Worm (Caenorhabditis elegans) whole organism, L1 larva: ENCODE measurements around the gene enpl-1.
A peak's percentile ranks its signal among the peaks of the same experiment; 100 is the strongest.

Experiments used
- C04F5.9 ChIP-seq: sonication (generic microtip); optimal IDR thresholded peaks from 2 replicates; lab custom pipeline; 2016; ENCODE audit warnings: missing genetic modification characterization, missing compliant biosample characterization
- C16A3.4 ChIP-seq: fragments of 150-350 bp; optimal IDR thresholded peaks from 2 replicates; lab custom pipeline; 2014; ENCODE audit warnings: missing biosample characterization, missing genetic modification characterization
- C34B4.2 ChIP-seq: sonication (generic microtip); optimal IDR thresholded peaks from 2 replicates; lab custom pipeline; 2017; ENCODE audit warnings: mild to moderate bottlenecking, missing genetic modification characterization, missing compliant biosample characterization
- alr-1 ChIP-seq: fragments of 200-800 bp; sonication (Bioruptor generic); optimal IDR thresholded peaks from 2 replicates; lab custom pipeline; 2018; ENCODE audit warnings: borderline replicate concordance, mild to moderate bottlenecking, missing genetic modification characterization, missing compliant biosample characterization
- blmp-1 ChIP-seq: fragments of 150-350 bp; optimal IDR thresholded peaks from 2 replicates; lab custom pipeline; 2014; ENCODE audit warnings: missing biosample characterization, missing genetic modification characterization
- ceh-63 ChIP-seq: fragments of 200-800 bp; sonication (Bioruptor generic); optimal IDR thresholded peaks from 2 replicates; lab custom pipeline; 2018; ENCODE audit warnings: mild to moderate bottlenecking, missing genetic modification characterization, missing compliant biosample characterization
- ceh-8 ChIP-seq: fragments of 200-800 bp; sonication (Bioruptor generic); optimal IDR thresholded peaks from 2 replicates; lab custom pipeline; 2018; ENCODE audit warnings: mild to moderate bottlenecking, missing genetic modification characterization, moderate library complexity, missing compliant biosample characterization
- ceh-82 ChIP-seq, 3 experiments: fragments of 150-350 bp in 1 of 3; sonication (generic microtip) in 2 of 3; optimal IDR thresholded peaks; 2 replicates each; lab custom pipeline; 2014 to 2017; ENCODE audit warnings: missing biosample characterization in 3 of 3, missing genetic modification characterization in 3 of 3
- ceh-88 ChIP-seq: fragments of 200-800 bp; sonication (Bioruptor generic); IDR thresholded peaks from 2 replicates; pipeline ENCODE4 v1.3.6; 2022; ENCODE audit warnings: missing genetic modification characterization, missing compliant biosample characterization
- ceh-90 ChIP-seq: sonication (generic microtip); optimal IDR thresholded peaks from 2 replicates; lab custom pipeline; 2016; ENCODE audit warnings: missing genetic modification characterization, missing compliant biosample characterization
- ces-1 ChIP-seq: fragments of 150-350 bp; optimal IDR thresholded peaks from 2 replicates; lab custom pipeline; 2014; ENCODE audit warnings: missing biosample characterization, missing genetic modification reagents, missing genetic modification characterization
- dsc-1 ChIP-seq: sonication (generic microtip); optimal IDR thresholded peaks from 2 replicates; lab custom pipeline; 2016; ENCODE audit warnings: mild to moderate bottlenecking, missing genetic modification characterization, missing compliant biosample characterization
- efl-3 ChIP-seq: fragments of 200-800 bp; sonication (Bioruptor generic); optimal IDR thresholded peaks from 2 replicates; lab custom pipeline; 2018; ENCODE audit warnings: mild to moderate bottlenecking, missing genetic modification characterization, missing compliant biosample characterization
- egl-13 ChIP-seq: sonication (generic microtip); optimal IDR thresholded peaks from 2 replicates; lab custom pipeline; 2016; ENCODE audit warnings: missing genotype, missing genetic modification reagents, missing genetic modification characterization, missing compliant biosample characterization
- elt-2 ChIP-seq: sonication (generic microtip); optimal IDR thresholded peaks from 2 replicates; lab custom pipeline; 2016; ENCODE audit warnings: missing genetic modification characterization, mild to moderate bottlenecking, inconsistent platforms, missing compliant biosample characterization, missing genetic modification reagents
- ets-5 ChIP-seq: fragments of 200-800 bp; sonication (Bioruptor generic); IDR thresholded peaks from 2 replicates; pipeline ENCODE4 v1.3.6; 2022; ENCODE audit warnings: missing genetic modification characterization, missing compliant biosample characterization
- fkh-10 ChIP-seq: sonication (generic microtip); optimal IDR thresholded peaks from 2 replicates; lab custom pipeline; 2017; ENCODE audit warnings: missing biosample characterization, missing genetic modification reagents, missing genetic modification characterization
- fkh-4 ChIP-seq: sonication (generic microtip); optimal IDR thresholded peaks from 2 replicates; lab custom pipeline; 2016; ENCODE audit warnings: missing compliant biosample characterization, missing genetic modification characterization, borderline replicate concordance
- fkh-8 ChIP-seq: sonication (generic microtip); optimal IDR thresholded peaks from 2 replicates; lab custom pipeline; 2016; ENCODE audit warnings: mild to moderate bottlenecking, missing genetic modification characterization, missing compliant biosample characterization
- fos-1 ChIP-seq: fragments of 150-350 bp; optimal IDR thresholded peaks from 2 replicates; lab custom pipeline; 2014; ENCODE audit warnings: missing biosample characterization, missing genetic modification characterization
- grh-1 ChIP-seq: fragments of 200-800 bp; sonication (Bioruptor generic); IDR thresholded peaks from 2 replicates; pipeline ENCODE4 v1.3.6; 2022; ENCODE audit warnings: missing genetic modification reagents, missing genetic modification characterization, missing compliant biosample characterization
- hlh-17 ChIP-seq: fragments of 200-800 bp; sonication (Bioruptor generic); optimal IDR thresholded peaks from 2 replicates; lab custom pipeline; 2018; ENCODE audit warnings: missing genetic modification characterization, mild to moderate bottlenecking, missing compliant biosample characterization, moderate library complexity, borderline replicate concordance
- hlh-4 ChIP-seq: sonication (generic microtip); optimal IDR thresholded peaks from 2 replicates; lab custom pipeline; 2016; ENCODE audit warnings: mild to moderate bottlenecking, missing genetic modification characterization, missing compliant biosample characterization
- hpl-2 ChIP-seq: fragments of 150-350 bp; optimal IDR thresholded peaks from 2 replicates; lab custom pipeline; 2014; ENCODE audit warnings: missing biosample characterization, missing genetic modification reagents, missing genetic modification characterization
- irx-1 ChIP-seq: sonication (generic microtip); optimal IDR thresholded peaks from 2 replicates; lab custom pipeline; 2016; ENCODE audit warnings: missing genetic modification characterization, missing compliant biosample characterization
- jun-1 ChIP-seq: fragments of 150-350 bp; optimal IDR thresholded peaks from 2 replicates; lab custom pipeline; 2014; ENCODE audit warnings: missing biosample characterization, missing genetic modification reagents, missing genetic modification characterization
- lin-13 ChIP-seq: fragments of 150-350 bp; optimal IDR thresholded peaks from 2 replicates; lab custom pipeline; 2014; ENCODE audit warnings: missing biosample characterization, missing genetic modification reagents, missing genetic modification characterization
- lin-14 ChIP-seq: fragments of 200-800 bp; sonication (Bioruptor generic); optimal IDR thresholded peaks from 2 replicates; lab custom pipeline; 2018; ENCODE audit warnings: mild to moderate bottlenecking, missing genetic modification characterization, moderate library complexity, missing compliant biosample characterization
- lin-15B ChIP-seq: fragments of 150-350 bp; sonication (generic microtip); optimal IDR thresholded peaks from 3 replicates; lab custom pipeline; 2014; ENCODE audit warnings: missing biosample characterization, missing genetic modification characterization
- lsy-2 ChIP-seq, 2 experiments: fragments of 150-350 bp; optimal IDR thresholded peaks; 2 replicates each; lab custom pipeline; 2014; ENCODE audit warnings: missing biosample characterization in 2 of 2, missing genetic modification characterization in 2 of 2
- mab-9 ChIP-seq: fragments of 200-800 bp; sonication (Bioruptor generic); IDR thresholded peaks from 2 replicates; pipeline ENCODE4 v1.3.6; 2022; ENCODE audit warnings: missing genetic modification reagents, missing genetic modification characterization, missing compliant biosample characterization
- mdl-1 ChIP-seq, 2 experiments: fragments of 150-350 bp; optimal IDR thresholded peaks; 2 replicates each; lab custom pipeline; 2014 to 2017; ENCODE audit warnings: missing biosample characterization in 2 of 2, missing genetic modification characterization in 2 of 2, inconsistent platforms in 1 of 2
- mef-2 ChIP-seq: fragments of 150-350 bp; optimal IDR thresholded peaks from 2 replicates; lab custom pipeline; 2014; ENCODE audit warnings: missing biosample characterization, missing genetic modification characterization
- nhr-12 ChIP-seq: sonication (generic microtip); optimal IDR thresholded peaks from 2 replicates; lab custom pipeline; 2017; ENCODE audit warnings: missing biosample characterization, missing genetic modification characterization
- nhr-19 ChIP-seq: fragments of 200-800 bp; sonication (Bioruptor generic); conservative IDR thresholded peaks from 2 replicates; pipeline ENCODE4 v1.3.6; 2022; ENCODE audit warnings: missing genetic modification characterization, missing compliant biosample characterization
- nhr-237 ChIP-seq: fragments of 150-350 bp; optimal IDR thresholded peaks from 2 replicates; lab custom pipeline; 2014; ENCODE audit warnings: missing biosample characterization, missing genetic modification characterization
- nhr-28 ChIP-seq: fragments of 150-350 bp; optimal IDR thresholded peaks from 2 replicates; lab custom pipeline; 2014; ENCODE audit warnings: missing biosample characterization, missing genetic modification characterization
- nhr-71 ChIP-seq: sonication (generic microtip); optimal IDR thresholded peaks from 2 replicates; lab custom pipeline; 2016; ENCODE audit warnings: mild to moderate bottlenecking, missing genetic modification characterization, moderate library complexity, missing compliant biosample characterization
- nhr-76 ChIP-seq: sonication (generic microtip); optimal IDR thresholded peaks from 2 replicates; lab custom pipeline; 2017; ENCODE audit warnings: missing biosample characterization, missing genetic modification characterization
- nhr-84 ChIP-seq: sonication (generic microtip); optimal IDR thresholded peaks from 2 replicates; lab custom pipeline; 2017; ENCODE audit warnings: missing biosample characterization, missing genetic modification characterization
- nhr-90 ChIP-seq: sonication (generic microtip); optimal IDR thresholded peaks from 2 replicates; lab custom pipeline; 2016; ENCODE audit warnings: mild to moderate bottlenecking, missing genetic modification characterization, missing compliant biosample characterization; ENCODE audit not compliant: poor library complexity
- pag-3 ChIP-seq: sonication (generic microtip); optimal IDR thresholded peaks from 2 replicates; lab custom pipeline; 2017; ENCODE audit warnings: missing genetic modification characterization, mild to moderate bottlenecking, missing compliant biosample characterization, antibody characterized with exemption, borderline replicate concordance; ENCODE audit not compliant: insufficient read depth
- pax-3 ChIP-seq: fragments of 200-800 bp; sonication (Bioruptor generic); optimal IDR thresholded peaks from 2 replicates; lab custom pipeline; 2018; ENCODE audit warnings: mild to moderate bottlenecking, missing genetic modification characterization, moderate library complexity, missing compliant biosample characterization
- snu-23 ChIP-seq: sonication (generic microtip); optimal IDR thresholded peaks from 2 replicates; lab custom pipeline; 2016; ENCODE audit warnings: missing genetic modification characterization, missing compliant biosample characterization
- sptf-1 ChIP-seq: fragments of 150-350 bp; optimal IDR thresholded peaks from 2 replicates; lab custom pipeline; 2014; ENCODE audit warnings: missing biosample characterization, missing genetic modification characterization
- tbx-2 ChIP-seq: sonication (generic microtip); optimal IDR thresholded peaks from 2 replicates; lab custom pipeline; 2016; ENCODE audit warnings: missing genetic modification characterization, missing compliant biosample characterization
- unc-130 ChIP-seq: fragments of 150-350 bp; optimal IDR thresholded peaks from 2 replicates; lab custom pipeline; 2017; ENCODE audit warnings: missing biosample characterization, missing genetic modification characterization, inconsistent platforms
- unc-98 ChIP-seq: fragments of 200-800 bp; sonication (Bioruptor generic); IDR thresholded peaks from 2 replicates; pipeline ENCODE4 v1.3.6; 2022; ENCODE audit warnings: missing genetic modification characterization, missing compliant biosample characterization
- xbp-1 ChIP-seq: sonication (generic microtip); optimal IDR thresholded peaks from 2 replicates; lab custom pipeline; 2016; ENCODE audit warnings: missing genetic modification characterization, missing compliant biosample characterization
- zip-4 ChIP-seq: fragments of 200-800 bp; sonication (Bioruptor generic); optimal IDR thresholded peaks from 2 replicates; lab custom pipeline; 2018; ENCODE audit warnings: mild to moderate bottlenecking, missing genetic modification characterization, moderate library complexity, missing compliant biosample characterization
- ztf-11 ChIP-seq, 2 experiments: sonication (generic microtip); optimal IDR thresholded peaks; 2 replicates each; lab custom pipeline; 2016 to 2017; ENCODE audit warnings: missing genetic modification characterization in 2 of 2, missing biosample characterization in 1 of 2, missing compliant biosample characterization in 1 of 2
- ztf-4 ChIP-seq: fragments of 150-350 bp; optimal IDR thresholded peaks from 2 replicates; lab custom pipeline; 2014; ENCODE audit warnings: missing biosample characterization, missing genetic modification characterization

Gene enpl-1

DNA sequence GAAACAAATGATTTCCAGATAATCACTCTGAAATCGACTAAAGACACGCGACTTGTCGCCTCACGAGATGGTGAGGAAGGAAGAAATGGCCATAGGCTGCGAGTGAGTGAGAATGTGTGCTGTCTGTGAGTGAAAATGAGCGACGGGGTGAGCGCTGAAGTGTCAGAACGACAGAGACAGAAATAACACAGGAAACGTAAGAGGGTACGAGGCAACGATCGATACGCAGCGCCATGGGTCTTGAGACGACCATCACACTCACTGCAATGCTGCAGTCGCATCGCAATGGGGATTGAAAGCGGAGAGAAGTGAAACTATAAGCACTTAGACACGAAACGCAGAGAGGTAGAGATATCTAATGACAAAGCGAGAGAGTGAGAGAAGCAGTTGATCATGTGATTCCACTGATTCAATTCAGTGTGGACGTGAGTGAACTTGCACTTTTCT is 36.3 kb upstream of the enpl-1 start:
- TF ChIP-seq pax-3, result peak; percentile 70
- peak; percentile 65 for TF ChIP-seq elt-2 (tag; lab: Kevin White, UChicago)
- TF ChIP-seq lin-15B (tag; lab: Kevin White, UChicago), result no peak
- peak in 1 of 2 experiments; percentile 77 for TF ChIP-seq ztf-11 (tag; optimal IDR thresholded peaks at IDR 0.05; lab: Kevin White, UChicago)
- TF ChIP-seq ceh-90 (tag; lab: Kevin White, UChicago), result no peak
- no peak for TF ChIP-seq alr-1 (tag; lab: Kevin White, UChicago)
- no peak for TF ChIP-seq nhr-28
- TF ChIP-seq fos-1 (tag; lab: Kevin White, UChicago), result peak; percentile 91
- TF ChIP-seq mab-9 (GFP tag; lab: Robert Waterston, UW), result peak; percentile 81
- TF ChIP-seq ces-1 (GFP tag; lab: Kevin White, UChicago), result no peak
- TF ChIP-seq grh-1 (GFP tag; lab: Robert Waterston, UW), result peak; percentile 76
- TF ChIP-seq egl-13 (tag; lab: Kevin White, UChicago), result peak; percentile 91
- TF ChIP-seq fkh-10 (GFP tag; lab: Kevin White, UChicago), result peak; percentile 92
- TF ChIP-seq pag-3 (tag; lab: Kevin White, UChicago), result no peak
- no peak for TF ChIP-seq ceh-63
- no peak for TF ChIP-seq efl-3 (GFP tag; lab: Kevin White, UChicago)
- TF ChIP-seq lsy-2 (tag; optimal IDR thresholded peaks at IDR 0.05; lab: Kevin White, UChicago), result peak; percentile 91 to 94
- TF ChIP-seq unc-130 (tag; lab: Kevin White, UChicago), result peak; percentile 93
- TF ChIP-seq lin-14 (GFP tag; lab: Kevin White, UChicago), result peak; percentile 98
- peak; percentile 89 for TF ChIP-seq ceh-8 (GFP tag; lab: Kevin White, UChicago)
- peak; percentile 95 for TF ChIP-seq ztf-4 (tag; lab: Kevin White, UChicago)
- TF ChIP-seq snu-23 (GFP tag; lab: Kevin White, UChicago), result peak; percentile 98
- TF ChIP-seq C04F5.9 (tag; lab: Kevin White, UChicago), result peak; percentile 67
- TF ChIP-seq tbx-2, result peak; percentile 97
- TF ChIP-seq fkh-8 (tag; lab: Kevin White, UChicago), result peak; percentile 97
- TF ChIP-seq sptf-1 (tag; lab: Kevin White, UChicago), result no peak
- peak; percentile 94 for TF ChIP-seq xbp-1
- peak in 1 of 2 experiments; percentile 95 for TF ChIP-seq mdl-1 (tag; optimal IDR thresholded peaks at IDR 0.05; lab: Kevin White, UChicago)
- peak; percentile 60 for TF ChIP-seq zip-4 (GFP tag; lab: Kevin White, UChicago)
- no peak for TF ChIP-seq nhr-12 (tag; lab: Kevin White, UChicago)
- peak; percentile 91 for TF ChIP-seq nhr-237 (tag; lab: Kevin White, UChicago)
- no peak for TF ChIP-seq ets-5
- peak; percentile 91 for TF ChIP-seq C16A3.4 (tag; lab: Kevin White, UChicago)
- TF ChIP-seq hlh-17 (GFP tag; lab: Kevin White, UChicago), result no peak
- TF ChIP-seq nhr-76, result no peak
- peak; percentile 93 for TF ChIP-seq lin-13 (GFP tag; lab: Kevin White, UChicago)
- peak; percentile 93 for TF ChIP-seq dsc-1 (tag; lab: Kevin White, UChicago)
- no peak; the same call in 1 of the 2 replicates for TF ChIP-seq unc-98 (GFP tag; lab: Robert Waterston, UW)
- peak; percentile 45 for TF ChIP-seq C34B4.2
- peak; percentile 91 for TF ChIP-seq nhr-19 (GFP tag; lab: Robert Waterston, UW)
- peak; percentile 87 for TF ChIP-seq irx-1 (tag; lab: Kevin White, UChicago)
- TF ChIP-seq jun-1 (tag; lab: Kevin White, UChicago), result peak; percentile 92
- TF ChIP-seq nhr-71 (tag; lab: Kevin White, UChicago), result peak; percentile 99
- peak; percentile 90 for TF ChIP-seq nhr-90 (tag; lab: Kevin White, UChicago)
- TF ChIP-seq ceh-88 (GFP tag; lab: Robert Waterston, UW), result 0 out of 2 replicates have a peak, but pooled peaks have one; percentile 52
- peak; percentile 54 for TF ChIP-seq hpl-2 (GFP tag; lab: Kevin White, UChicago)
- TF ChIP-seq hlh-4, result no peak
- peak; percentile 57 for TF ChIP-seq fkh-4
- peak; percentile 80 to 92 (median 90) for TF ChIP-seq ceh-82 (tag; optimal IDR thresholded peaks at IDR 0.05; lab: Kevin White, UChicago)
- peak; percentile 86 for TF ChIP-seq blmp-1 (tag; lab: Kevin White, UChicago)
- TF ChIP-seq mef-2 (tag; lab: Kevin White, UChicago), result peak; percentile 84
- no peak for TF ChIP-seq nhr-84 (tag; lab: Kevin White, UChicago)
